Fruit fly (Drosophila melanogaster): Measurements from ENCODE around the gene osa.

Gene osa

DNA sequence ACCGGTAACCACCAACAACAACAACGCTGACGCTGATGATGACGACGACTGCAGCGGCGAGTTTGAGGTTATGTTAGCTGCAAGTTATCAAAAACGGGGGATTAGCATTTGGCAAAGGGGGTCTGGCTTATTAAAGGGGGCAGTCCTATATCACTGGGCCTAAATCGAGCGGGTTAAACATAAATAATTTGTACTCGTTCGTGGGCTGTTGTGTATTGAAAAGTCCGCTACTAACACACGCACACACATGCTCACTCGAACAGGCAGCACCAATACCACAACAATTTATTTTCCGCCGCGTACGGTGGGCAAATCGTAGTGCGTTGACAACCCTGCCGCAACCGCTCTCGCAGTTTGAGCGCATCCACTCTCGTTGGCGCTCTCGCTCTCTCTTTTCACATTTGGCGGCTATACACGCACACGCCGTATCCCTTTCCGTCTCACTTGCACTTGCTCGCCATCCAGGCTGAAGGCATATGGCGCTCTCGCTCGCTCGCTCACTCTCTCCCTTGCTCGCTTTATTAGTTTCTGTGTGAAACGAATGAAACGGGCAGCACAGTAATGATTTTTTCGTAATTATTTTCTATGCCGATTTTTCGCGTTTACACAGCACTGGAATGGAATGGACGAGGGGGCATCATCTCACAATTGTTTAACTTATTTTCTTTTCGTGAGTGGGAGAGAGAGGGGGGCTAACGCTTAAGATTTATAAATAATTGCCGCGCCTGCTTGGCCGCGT, 1.1 kb downstream of the osa start (continued):
- TF ChIP-seq stwl (tag; optimal IDR thresholded peaks at IDR 0.05) (peak; percentile 46), Mad (GFP tag; optimal IDR thresholded peaks at IDR 0.05) (no peak), NC2β (GFP tag; optimal IDR thresholded peaks at IDR 0.05) (peak; percentile 44), GATAe (GFP tag; conservative IDR thresholded peaks at IDR 0.05) (no peak), HLHmδ (GFP tag; optimal IDR thresholded peaks at IDR 0.05) (peak; percentile 72), CkIIα-i1 (GFP tag; IDR thresholded peaks at IDR 0.05) (no peak), fru (optimal IDR thresholded peaks at IDR 0.05) (no peak), CG16779 (GFP tag; IDR thresholded peaks at IDR 0.05) (no peak), CG1647 (GFP tag; optimal IDR thresholded peaks at IDR 0.05) (no peak), tna (GFP tag; IDR thresholded peaks at IDR 0.05; ENCODE audit: partially characterized antibody) (no peak), CG14441 (GFP tag; IDR thresholded peaks at IDR 0.05) (no peak), CG14860 (GFP tag; IDR thresholded peaks at IDR 0.05; ENCODE audit: partially characterized antibody) (no peak), kah (GFP tag; optimal IDR thresholded peaks at IDR 0.05) (peak; percentile 43), sc (optimal IDR thresholded peaks at IDR 0.05) (no peak), sc (GFP tag; optimal IDR thresholded peaks at IDR 0.05) (no peak), B-H1 (GFP tag; IDR thresholded peaks at IDR 0.05) (no peak), wor (GFP tag; IDR thresholded peaks at IDR 0.05) (no peak), ab (GFP tag; optimal IDR thresholded peaks at IDR 0.05) (no peak), pita (GFP tag; optimal IDR thresholded peaks at IDR 0.05) (no peak), CG10267 (tag; optimal IDR thresholded peaks at IDR 0.05) (peak; percentile 57), CG6765 (GFP tag; optimal IDR thresholded peaks at IDR 0.05) (peak; percentile 36), grn (GFP tag; optimal IDR thresholded peaks at IDR 0.05) (no peak), pum (GFP tag; optimal IDR thresholded peaks at IDR 0.05) (no peak), Fer3 (tag; optimal IDR thresholded peaks at IDR 0.05) (peak; percentile 26), kay (GFP tag; optimal IDR thresholded peaks at IDR 0.05) (no peak), zfh2 (GFP tag; optimal IDR thresholded peaks at IDR 0.05) (peak; percentile 51), fu2 (GFP tag; optimal IDR thresholded peaks at IDR 0.05) (peak; percentile 27), mirr (GFP tag; optimal IDR thresholded peaks at IDR 0.05) (peak; percentile 70), CG17912 (GFP tag; optimal IDR thresholded peaks at IDR 0.05) (no peak), CG15011 (GFP tag; optimal IDR thresholded peaks at IDR 0.05) (no peak), CG12299 (tag; optimal IDR thresholded peaks at IDR 0.05) (no peak), CG10462 (GFP tag; optimal IDR thresholded peaks at IDR 0.05) (no peak), Mes4 (GFP tag; optimal IDR thresholded peaks at IDR 0.05) (peak; percentile 6), CG14050 (GFP tag; IDR thresholded peaks at IDR 0.05) (no peak), crp (GFP tag; optimal IDR thresholded peaks at IDR 0.05) (no peak), bigmax (GFP tag; optimal IDR thresholded peaks at IDR 0.05) (peak; percentile 95), cwo (GFP tag; optimal IDR thresholded peaks at IDR 0.05) (peak; percentile 72), CG4424 (GFP tag; optimal IDR thresholded peaks at IDR 0.05) (no peak), CG15514 (GFP tag; optimal IDR thresholded peaks at IDR 0.05) (peak; percentile 47), CG3407 (GFP tag; optimal IDR thresholded peaks at IDR 0.05) (no peak), lbe (GFP tag; optimal IDR thresholded peaks at IDR 0.05) (peak; percentile 87), CG32767 (GFP tag; IDR thresholded peaks at IDR 0.05) (no peak), MESR4 (GFP tag; optimal IDR thresholded peaks at IDR 0.05) (peak; percentile 20), run (tag; optimal IDR thresholded peaks at IDR 0.05) (peak; percentile 37), CG4282 (GFP tag; optimal IDR thresholded peaks at IDR 0.05) (peak; percentile 19), CG12155 (GFP tag; optimal IDR thresholded peaks at IDR 0.05) (peak; percentile 90), CG11504 (tag; optimal IDR thresholded peaks at IDR 0.05) (peak; percentile 16), CG7271 (tag; optimal IDR thresholded peaks at IDR 0.05) (peak; percentile 4), Blimp-1 (GFP tag; optimal IDR thresholded peaks at IDR 0.05) (peak; percentile 15), ato (GFP tag; IDR thresholded peaks at IDR 0.05; ENCODE audit: partially characterized antibody) (no peak)
